Fruit fly (Drosophila melanogaster): ENCODE measurements around the gene Cep290.
A peak's percentile ranks its signal among the peaks of the same experiment; 100 is the strongest.

Cep290 gene

dm6 chr3L:835455-836034, 8.2 kb upstream of the Cep290 start, which contains the start of gene CG42554:
CG42554 (plus strand) TSS chr3L:835683.
- TF ChIP-seq Crg-1 (GFP tag; optimal IDR thresholded peaks at IDR 0.05) (no peak), CG12768 (GFP tag; optimal IDR thresholded peaks at IDR 0.05) (no peak), CG5204 (GFP tag; optimal IDR thresholded peaks at IDR 0.05) (no peak), Mnt (GFP tag; optimal IDR thresholded peaks at IDR 0.05) (no peak), pad (GFP tag; optimal IDR thresholded peaks at IDR 0.05) (no peak), CG33017 (tag; optimal IDR thresholded peaks at IDR 0.05) (no peak), CG14711 (tag; optimal IDR thresholded peaks at IDR 0.05) (peak; percentile 55), toe (GFP tag; optimal IDR thresholded peaks at IDR 0.05) (no peak), kay (GFP tag; ENCODE audit: borderline replicate concordance) (no peak), cic (GFP tag; optimal IDR thresholded peaks at IDR 0.05) (no peak), bab1 (GFP tag; optimal IDR thresholded peaks at IDR 0.05) (peak; percentile 6), CG7101 (tag; optimal IDR thresholded peaks at IDR 0.05) (no peak), Clk (GFP tag; optimal IDR thresholded peaks at IDR 0.05) (no peak), Hr96 (GFP tag; optimal IDR thresholded peaks at IDR 0.05) (no peak)

dm6 chr3L:837552-838187, 6.1 kb upstream of the Cep290 start, which contains the start of the genes CG13901 and CG13887:
CG13901 (minus strand) TSS chr3L:837821.
CG13887 (plus strand) TSS chr3L:837861.
- no peak for TF ChIP-seq kay (GFP tag; ENCODE audit: borderline replicate concordance)
- peak; percentile 79 for TF ChIP-seq cic (GFP tag; optimal IDR thresholded peaks at IDR 0.05)
- TF ChIP-seq toe (GFP tag; optimal IDR thresholded peaks at IDR 0.05) = peak; percentile 91
- TF ChIP-seq tj (GFP tag; optimal IDR thresholded peaks at IDR 0.05) = peak; percentile 80
- peak; percentile 91 for TF ChIP-seq Hr96 (GFP tag; optimal IDR thresholded peaks at IDR 0.05)
- TF ChIP-seq CG14711 (tag; optimal IDR thresholded peaks at IDR 0.05) = peak; percentile 100
- TF ChIP-seq Mnt (GFP tag; optimal IDR thresholded peaks at IDR 0.05) = peak; percentile 97
- peak; percentile 91 for TF ChIP-seq CG11617 (GFP tag; optimal IDR thresholded peaks at IDR 0.05)
- TF ChIP-seq CG7045 (GFP tag; optimal IDR thresholded peaks at IDR 0.05) = peak; percentile 90
- peak; percentile 95 for TF ChIP-seq bab1 (GFP tag; optimal IDR thresholded peaks at IDR 0.05)
- peak; percentile 84 for TF ChIP-seq ovo (GFP tag; optimal IDR thresholded peaks at IDR 0.05)
- TF ChIP-seq CG5204 (GFP tag; optimal IDR thresholded peaks at IDR 0.05) = no peak
- TF ChIP-seq CG1620 (GFP tag; optimal IDR thresholded peaks at IDR 0.05) = peak; percentile 88
- TF ChIP-seq pad (GFP tag; optimal IDR thresholded peaks at IDR 0.05) = peak; percentile 76
- peak; percentile 77 for TF ChIP-seq Clk (GFP tag; optimal IDR thresholded peaks at IDR 0.05)
- no peak for TF ChIP-seq cnc (optimal IDR thresholded peaks at IDR 0.05)
- TF ChIP-seq Crg-1 (GFP tag; optimal IDR thresholded peaks at IDR 0.05) = peak; percentile 89
- peak; percentile 90 for TF ChIP-seq CG12768 (GFP tag; optimal IDR thresholded peaks at IDR 0.05)
- TF ChIP-seq CG33017 (tag; optimal IDR thresholded peaks at IDR 0.05) = peak; percentile 83
- peak; percentile 89 for TF ChIP-seq CG7101 (tag; optimal IDR thresholded peaks at IDR 0.05)

dm6 chr3L:841260-841659, 2.5 kb upstream of the Cep290 start, which contains the start of the genes JMJD5 and Gr61a:
JMJD5 (minus strand) TSS chr3L:841360.
Gr61a (plus strand) TSS chr3L:841451.
- no peak for TF ChIP-seq CG11617 (GFP tag; optimal IDR thresholded peaks at IDR 0.05)
- no peak for TF ChIP-seq CG7045 (GFP tag; optimal IDR thresholded peaks at IDR 0.05)
- no peak for TF ChIP-seq CG12768 (GFP tag; optimal IDR thresholded peaks at IDR 0.05)
- no peak for TF ChIP-seq CG7101 (tag; optimal IDR thresholded peaks at IDR 0.05)
- no peak for TF ChIP-seq ovo (GFP tag; optimal IDR thresholded peaks at IDR 0.05)
- no peak for TF ChIP-seq CG14711 (tag; optimal IDR thresholded peaks at IDR 0.05)
- TF ChIP-seq Clk (GFP tag; optimal IDR thresholded peaks at IDR 0.05) = no peak
- TF ChIP-seq toe (GFP tag; optimal IDR thresholded peaks at IDR 0.05) = no peak
- no peak for TF ChIP-seq pad (GFP tag; optimal IDR thresholded peaks at IDR 0.05)
- no peak for TF ChIP-seq cnc (optimal IDR thresholded peaks at IDR 0.05)
- TF ChIP-seq Crg-1 (GFP tag; optimal IDR thresholded peaks at IDR 0.05) = no peak
- no peak for TF ChIP-seq bab1 (GFP tag; optimal IDR thresholded peaks at IDR 0.05)

DNA sequence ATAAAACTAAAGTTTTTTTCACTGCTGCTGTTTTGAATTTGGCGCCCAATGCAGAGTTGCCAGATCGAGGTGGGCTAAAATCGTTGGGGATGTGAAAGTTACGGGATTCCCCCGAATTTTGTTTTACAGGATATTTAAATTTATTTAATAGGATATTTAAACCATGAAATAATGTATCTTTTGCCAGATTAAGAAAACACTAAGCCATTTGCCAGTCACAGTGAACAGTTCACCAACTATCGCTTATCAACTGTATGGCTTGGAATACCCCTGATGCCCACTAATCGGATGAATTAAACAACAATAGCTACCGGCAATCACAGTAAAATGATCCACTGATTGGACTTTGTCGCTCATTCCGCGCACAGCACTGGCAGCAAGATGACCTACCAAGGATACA, 7.3 kb downstream of the Cep290 start, which contains the start of gene Dci:
Gene Dci, plus strand, starts transcription at position 286 of the 400 bp plus-strand sequence.
- peak; percentile 77 for TF ChIP-seq kay (GFP tag; ENCODE audit: borderline replicate concordance)
- peak; percentile 14 for TF ChIP-seq pad (GFP tag; optimal IDR thresholded peaks at IDR 0.05)
- peak; percentile 13 for TF ChIP-seq CG33017 (tag; optimal IDR thresholded peaks at IDR 0.05)
- no peak for TF ChIP-seq cic (GFP tag; optimal IDR thresholded peaks at IDR 0.05)
- TF ChIP-seq toe (GFP tag; optimal IDR thresholded peaks at IDR 0.05) = peak; percentile 92
- peak; percentile 38 for TF ChIP-seq CG7101 (tag; optimal IDR thresholded peaks at IDR 0.05)
- TF ChIP-seq CG1620 (GFP tag; optimal IDR thresholded peaks at IDR 0.05) = peak; percentile 73
- peak; percentile 71 for TF ChIP-seq CG14711 (tag; optimal IDR thresholded peaks at IDR 0.05)
- peak; percentile 56 for TF ChIP-seq CG12768 (GFP tag; optimal IDR thresholded peaks at IDR 0.05)
- TF ChIP-seq Hr96 (GFP tag; optimal IDR thresholded peaks at IDR 0.05) = peak; percentile 78
- TF ChIP-seq CG5204 (GFP tag; optimal IDR thresholded peaks at IDR 0.05) = peak; percentile 74
- TF ChIP-seq Clk (GFP tag; optimal IDR thresholded peaks at IDR 0.05) = no peak
- TF ChIP-seq ovo (GFP tag; optimal IDR thresholded peaks at IDR 0.05) = peak; percentile 52
- TF ChIP-seq bab1 (GFP tag; optimal IDR thresholded peaks at IDR 0.05) = peak; percentile 65
- peak; percentile 49 for TF ChIP-seq CG11617 (GFP tag; optimal IDR thresholded peaks at IDR 0.05)
- TF ChIP-seq tj (GFP tag; optimal IDR thresholded peaks at IDR 0.05) = peak; percentile 31
- no peak for TF ChIP-seq CG7045 (GFP tag; optimal IDR thresholded peaks at IDR 0.05)
- peak; percentile 24 for TF ChIP-seq Crg-1 (GFP tag; optimal IDR thresholded peaks at IDR 0.05)
- peak; percentile 48 for TF ChIP-seq Mnt (GFP tag; optimal IDR thresholded peaks at IDR 0.05)
- no peak for TF ChIP-seq cnc (optimal IDR thresholded peaks at IDR 0.05)

- TF ChIP-seq CG33017 (tag; optimal IDR thresholded peaks at IDR 0.05) (no peak), ovo (GFP tag; optimal IDR thresholded peaks at IDR 0.05) (no peak), Mnt (GFP tag; optimal IDR thresholded peaks at IDR 0.05) (no peak), CG7045 (GFP tag; optimal IDR thresholded peaks at IDR 0.05) (no peak)
Measured at dm6 chr3L:852267-852666, 8.5 kb downstream of the Cep290 start.

All from whole organism, adult.